Worm (Caenorhabditis elegans) whole organism, early embryonic: ENCODE data around the gene hex-1.

Source experiments
- B0310.2 ChIP-seq: sonication (generic microtip); optimal IDR thresholded peaks from 2 replicates; lab custom pipeline; 2016; ENCODE audit warnings: mild to moderate bottlenecking, missing genetic modification characterization, missing compliant biosample characterization
- aly-1 ChIP-seq: sonication (generic microtip); optimal IDR thresholded peaks from 2 replicates; lab custom pipeline; 2016; ENCODE audit warnings: missing genetic modification characterization, missing compliant biosample characterization
- ama-1 ChIP-seq: fragments of 150-350 bp; optimal IDR thresholded peaks from 2 replicates; lab custom pipeline; 2014
- flt-1 ChIP-seq: fragments of 200-800 bp; sonication (Bioruptor generic); IDR thresholded peaks from 2 replicates; pipeline ENCODE4 v1.3.6; 2022; ENCODE audit warnings: missing genetic modification characterization, missing compliant biosample characterization
- hmbx-1 ChIP-seq: sonication (generic microtip); optimal IDR thresholded peaks from 2 replicates; lab custom pipeline; 2016; ENCODE audit warnings: mild to moderate bottlenecking, missing genetic modification characterization, missing compliant biosample characterization
- scrt-1 ChIP-seq: fragments of 200-800 bp; sonication (Bioruptor generic); IDR thresholded peaks from 2 replicates; pipeline ENCODE4 v1.3.6; 2022; ENCODE audit warnings: missing genetic modification characterization, missing compliant biosample characterization

DNA sequence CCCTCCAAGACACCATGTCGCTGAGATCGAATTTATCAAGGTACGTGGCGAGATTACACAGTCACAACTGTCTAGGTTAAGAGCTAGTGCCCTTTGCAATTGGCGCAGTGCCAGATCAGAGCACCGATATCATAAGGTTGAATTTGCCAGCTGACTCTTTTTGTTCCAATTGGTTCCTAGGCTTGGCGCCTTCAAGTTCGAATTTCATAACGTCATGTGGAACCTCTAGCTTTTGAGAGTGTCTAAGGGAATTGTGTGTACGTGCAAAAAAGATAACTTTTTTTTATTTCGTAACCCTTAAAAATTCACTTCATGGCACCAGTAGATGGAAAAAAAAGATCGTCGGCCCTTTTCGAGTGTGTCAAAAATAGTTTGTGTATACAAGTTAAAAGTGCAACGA lies 4.7 kb upstream of the hex-1 start:
- TF ChIP-seq ama-1 (lab: Kevin White, UChicago) (no peak), aly-1 (tag; lab: Kevin White, UChicago) (no peak), scrt-1 (GFP tag; lab: Robert Waterston, UW) (no peak), hmbx-1 (tag; lab: Kevin White, UChicago) (no peak), flt-1 (GFP tag; lab: Robert Waterston, UW) (no peak), B0310.2 (no peak)
